Fruit fly (Drosophila melanogaster) whole organism, embryonic: ENCODE measurements around the gene CG7766.

Experiments used
- Antp ChIP-seq: fragments of 200-800 bp; sonication (Bioruptor generic); optimal IDR thresholded peaks from 3 replicates; lab custom pipeline; 2016; ENCODE audit warnings: missing biosample characterization, missing genetic modification characterization
- Asciz ChIP-seq: fragments of 200-800 bp; sonication (Bioruptor generic); optimal IDR thresholded peaks from 2 replicates; lab custom pipeline; 2017; ENCODE audit warnings: missing biosample characterization, mild to moderate bottlenecking, missing genetic modification characterization, missing genetic modification reagents
- B-H2 ChIP-seq: fragments of 200-800 bp; sonication (Bioruptor generic); optimal IDR thresholded peaks from 2 replicates; lab custom pipeline; 2018; ENCODE audit warnings: missing biosample characterization, mild to moderate bottlenecking, missing genetic modification characterization
- CG10366 ChIP-seq: fragments of 200-800 bp; sonication (Bioruptor generic); IDR thresholded peaks from 2 replicates; pipeline ENCODE4 v1.3.6; 2022; ENCODE audit warnings: missing biosample characterization, missing genetic modification characterization
- CG11504 ChIP-seq: fragments of 200-800 bp; sonication (Bioruptor generic); optimal IDR thresholded peaks from 3 replicates; lab custom pipeline; 2019; ENCODE audit warnings: missing biosample characterization, mild to moderate bottlenecking, missing genetic modification characterization, moderate library complexity
- CG14667 ChIP-seq: fragments of 200-800 bp; sonication (Bioruptor generic); IDR thresholded peaks from 2 replicates; pipeline ENCODE4 v1.3.6; 2022; ENCODE audit warnings: missing biosample characterization, missing genetic modification characterization
- CG15269 ChIP-seq: fragments of 200-800 bp; sonication (Bioruptor generic); optimal IDR thresholded peaks from 2 replicates; lab custom pipeline; 2018; ENCODE audit warnings: missing biosample characterization, mild to moderate bottlenecking, missing genetic modification characterization, moderate library complexity
- CG1529 ChIP-seq: fragments of 200-800 bp; sonication (Bioruptor generic); optimal IDR thresholded peaks from 3 replicates; lab custom pipeline; 2018; ENCODE audit warnings: missing biosample characterization, missing genetic modification characterization
- CG1603 ChIP-seq: fragments of 200-800 bp; sonication (Bioruptor generic); optimal IDR thresholded peaks from 2 replicates; lab custom pipeline; 2019; ENCODE audit warnings: missing biosample characterization, mild to moderate bottlenecking, missing genetic modification characterization, moderate library complexity
- CG18764 ChIP-seq: fragments of 200-800 bp; sonication (Bioruptor generic); optimal IDR thresholded peaks from 3 replicates; lab custom pipeline; 2016; ENCODE audit warnings: missing biosample characterization, missing genetic modification characterization
- CG2116 ChIP-seq: fragments of 200-800 bp; sonication (Bioruptor generic); optimal IDR thresholded peaks from 3 replicates; lab custom pipeline; 2018; ENCODE audit warnings: missing biosample characterization, mild to moderate bottlenecking, missing genetic modification characterization
- CG2875 ChIP-seq: fragments of 200-800 bp; sonication (Bioruptor generic); optimal IDR thresholded peaks from 2 replicates; lab custom pipeline; 2017; ENCODE audit warnings: missing biosample characterization, mild to moderate bottlenecking, missing genetic modification characterization, missing genetic modification reagents
- CG6689 ChIP-seq: fragments of 200-800 bp; sonication (Bioruptor generic); IDR thresholded peaks from 2 replicates; pipeline ENCODE4 v1.3.6; 2022; ENCODE audit warnings: missing biosample characterization, missing genetic modification characterization
- CG8388 ChIP-seq: fragments of 200-800 bp; sonication (Bioruptor generic); optimal IDR thresholded peaks from 2 replicates; lab custom pipeline; 2019; ENCODE audit warnings: missing biosample characterization, mild to moderate bottlenecking, missing genetic modification characterization, moderate library complexity
- CG9437 ChIP-seq: fragments of 200-800 bp; sonication (Bioruptor generic); optimal IDR thresholded peaks from 2 replicates; lab custom pipeline; 2018; ENCODE audit warnings: missing biosample characterization, mild to moderate bottlenecking, missing genetic modification characterization
- D19A ChIP-seq: fragments of 200-800 bp; optimal IDR thresholded peaks from 3 replicates; lab custom pipeline; 2019; ENCODE audit warnings: missing biosample characterization, mild to moderate bottlenecking, missing genetic modification characterization, moderate library complexity
- Dad ChIP-seq: fragments of 200-800 bp; sonication (Bioruptor generic); optimal IDR thresholded peaks from 3 replicates; lab custom pipeline; 2016; ENCODE audit warnings: missing biosample characterization, missing genetic modification characterization
- Dbx ChIP-seq: fragments of 200-800 bp; sonication (Bioruptor generic); IDR thresholded peaks from 3 replicates; pipeline ENCODE4 v1.3.6; 2022; ENCODE audit warnings: missing biosample characterization, missing genetic modification characterization
- Doc3 ChIP-seq: fragments of 200-800 bp; sonication (Bioruptor generic); IDR thresholded peaks from 3 replicates; pipeline ENCODE4 v1.3.6; 2022; ENCODE audit warnings: missing biosample characterization, missing genetic modification characterization; ENCODE audit not compliant: partially characterized antibody
- Dp ChIP-seq: fragments of 200-800 bp; sonication (Bioruptor generic); optimal IDR thresholded peaks from 2 replicates; lab custom pipeline; 2018; ENCODE audit warnings: missing biosample characterization, mild to moderate bottlenecking, missing genetic modification characterization, moderate library complexity
- Dref ChIP-seq: fragments of 200-800 bp; sonication (Bioruptor generic); IDR thresholded peaks from 2 replicates; pipeline ENCODE4 v1.3.6; 2022; ENCODE audit warnings: missing biosample characterization, missing genetic modification characterization
- Eip74EF ChIP-seq, 2 experiments: fragments of 200-800 bp in 1 of 2; fragments of >200 bp in 1 of 2; sonication (Bioruptor generic) in 1 of 2; optimal IDR thresholded peaks; 2 replicates each; lab custom pipeline; 2017 to 2019; ENCODE audit warnings: missing biosample characterization in 2 of 2, missing genetic modification characterization in 2 of 2, mild to moderate bottlenecking in 1 of 2, moderate library complexity in 1 of 2
- Ets65A ChIP-seq: fragments of 200-800 bp; sonication (Bioruptor generic); peaks from one replicate; lab custom pipeline; 2016; ENCODE audit warnings: missing biosample characterization, missing genetic modification characterization
- Gsc ChIP-seq: fragments of 200-800 bp; sonication (Bioruptor generic); IDR thresholded peaks from 2 replicates; pipeline ENCODE4 v1.3.6; 2022; ENCODE audit warnings: missing biosample characterization, missing genetic modification characterization
- Hand ChIP-seq: fragments of 200-800 bp; sonication (Bioruptor generic); optimal IDR thresholded peaks from 2 replicates; lab custom pipeline; 2017; ENCODE audit warnings: mild to moderate bottlenecking, missing biosample characterization, missing genetic modification reagents, missing genetic modification characterization
- Lim3 ChIP-seq: fragments of 200-800 bp; sonication (Bioruptor generic); IDR thresholded peaks from 2 replicates; pipeline ENCODE4 v1.3.6; 2022; ENCODE audit warnings: missing biosample characterization, missing genetic modification characterization
- Max ChIP-seq: fragments of 200-800 bp; sonication (Bioruptor generic); optimal IDR thresholded peaks from 2 replicates; lab custom pipeline; 2016; ENCODE audit warnings: missing biosample characterization, mild to moderate bottlenecking, missing genetic modification characterization
- Myb ChIP-seq: fragments of 200-800 bp; sonication (Bioruptor generic); optimal IDR thresholded peaks from 2 replicates; lab custom pipeline; 2016; ENCODE audit warnings: missing biosample characterization, missing genetic modification characterization
- NC2β ChIP-seq: fragments of 200-800 bp; sonication (Bioruptor generic); optimal IDR thresholded peaks from 2 replicates; lab custom pipeline; 2016; ENCODE audit warnings: missing biosample characterization, missing genetic modification characterization
- Oli ChIP-seq: fragments of 200-800 bp; sonication (Bioruptor generic); optimal IDR thresholded peaks from 2 replicates; lab custom pipeline; 2018; ENCODE audit warnings: missing biosample characterization, mild to moderate bottlenecking, missing genetic modification characterization, moderate library complexity
- Sox100B ChIP-seq: fragments of 200-800 bp; sonication (Bioruptor generic); optimal IDR thresholded peaks from 3 replicates; lab custom pipeline; 2018; ENCODE audit warnings: missing biosample characterization, mild to moderate bottlenecking, missing genetic modification characterization
- TFAM ChIP-seq: fragments of 200-800 bp; sonication (Bioruptor generic); optimal IDR thresholded peaks from 2 replicates; lab custom pipeline; 2017; ENCODE audit warnings: missing biosample characterization, missing genetic modification characterization, inconsistent platforms
- ci ChIP-seq: fragments of 200-800 bp; sonication (Bioruptor generic); IDR thresholded peaks from 3 replicates; pipeline ENCODE4 v1.3.6; 2022; ENCODE audit warnings: missing biosample characterization, missing genetic modification characterization
- danr ChIP-seq: fragments of 200-800 bp; sonication (Bioruptor generic); IDR thresholded peaks from 2 replicates; pipeline ENCODE4 v1.3.6; 2022; ENCODE audit warnings: missing biosample characterization, missing genetic modification characterization
- fd3F ChIP-seq: fragments of 200-800 bp; sonication (Bioruptor generic); optimal IDR thresholded peaks from 2 replicates; lab custom pipeline; 2018; ENCODE audit warnings: missing biosample characterization, mild to moderate bottlenecking, missing genetic modification characterization, moderate library complexity
- gem ChIP-seq: fragments of 200-800 bp; sonication (Bioruptor generic); optimal IDR thresholded peaks from 2 replicates; lab custom pipeline; 2019; ENCODE audit warnings: missing biosample characterization, mild to moderate bottlenecking, missing genetic modification characterization, moderate library complexity
- h ChIP-seq: fragments of >200 bp; optimal IDR thresholded peaks from 2 replicates; lab custom pipeline; 2017
- ind ChIP-seq: fragments of 200-800 bp; sonication (Bioruptor generic); optimal IDR thresholded peaks from 3 replicates; lab custom pipeline; 2016; ENCODE audit warnings: missing biosample characterization, missing genetic modification characterization
- kni ChIP-seq: fragments of 200-800 bp; sonication (Bioruptor generic); optimal IDR thresholded peaks from 3 replicates; lab custom pipeline; 2017; ENCODE audit warnings: mild to moderate bottlenecking, missing biosample characterization, missing genetic modification reagents, missing genetic modification characterization
- lab ChIP-seq: fragments of 200-800 bp; sonication (Bioruptor generic); optimal IDR thresholded peaks from 3 replicates; lab custom pipeline; 2017; ENCODE audit warnings: missing biosample characterization, missing genetic modification characterization, mild to moderate bottlenecking, moderate library complexity, missing genetic modification reagents
- luna ChIP-seq: fragments of 200-800 bp; sonication (Bioruptor generic); optimal IDR thresholded peaks from 2 replicates; lab custom pipeline; 2016; ENCODE audit warnings: missing biosample characterization, missing genetic modification characterization
- nom ChIP-seq: fragments of 200-800 bp; sonication (Bioruptor generic); optimal IDR thresholded peaks from 2 replicates; lab custom pipeline; 2017; ENCODE audit warnings: missing biosample characterization, missing genetic modification characterization, mild to moderate bottlenecking, moderate library complexity, missing genetic modification reagents
- onecut ChIP-seq: fragments of 200-800 bp; sonication (Bioruptor generic); IDR thresholded peaks from 2 replicates; pipeline ENCODE4 v1.3.6; 2022; ENCODE audit warnings: missing biosample characterization, missing genetic modification characterization
- run ChIP-seq: fragments of 200-800 bp; sonication (Bioruptor generic); optimal IDR thresholded peaks from 3 replicates; lab custom pipeline; 2018; ENCODE audit warnings: missing biosample characterization, mild to moderate bottlenecking, missing genetic modification characterization
- sqz ChIP-seq: fragments of 200-800 bp; sonication (Bioruptor generic); optimal IDR thresholded peaks from 3 replicates; lab custom pipeline; 2018; ENCODE audit warnings: missing biosample characterization, mild to moderate bottlenecking, missing genetic modification characterization
- tio ChIP-seq: fragments of 200-800 bp; sonication (Bioruptor generic); optimal IDR thresholded peaks from 2 replicates; lab custom pipeline; 2017; ENCODE audit warnings: missing biosample characterization, missing genetic modification characterization, inconsistent platforms
- tna ChIP-seq: fragments of 200-800 bp; sonication (Bioruptor generic); IDR thresholded peaks from 2 replicates; pipeline ENCODE4 v1.3.6; 2022; ENCODE audit warnings: missing biosample characterization, missing genetic modification characterization; ENCODE audit not compliant: partially characterized antibody
- usp ChIP-seq: fragments of >200 bp; optimal IDR thresholded peaks from 2 replicates; lab custom pipeline; 2017; ENCODE audit warnings: missing biosample characterization, missing genetic modification characterization
- vfl ChIP-seq: fragments of 200-800 bp; sonication (Bioruptor generic); optimal IDR thresholded peaks from 2 replicates; lab custom pipeline; 2016; ENCODE audit warnings: missing biosample characterization, missing genetic modification characterization
- zfh2 ChIP-seq: fragments of 200-800 bp; sonication (Bioruptor generic); optimal IDR thresholded peaks from 2 replicates; lab custom pipeline; 2016; ENCODE audit warnings: missing biosample characterization, missing genetic modification characterization

The CG7766 gene

DNA sequence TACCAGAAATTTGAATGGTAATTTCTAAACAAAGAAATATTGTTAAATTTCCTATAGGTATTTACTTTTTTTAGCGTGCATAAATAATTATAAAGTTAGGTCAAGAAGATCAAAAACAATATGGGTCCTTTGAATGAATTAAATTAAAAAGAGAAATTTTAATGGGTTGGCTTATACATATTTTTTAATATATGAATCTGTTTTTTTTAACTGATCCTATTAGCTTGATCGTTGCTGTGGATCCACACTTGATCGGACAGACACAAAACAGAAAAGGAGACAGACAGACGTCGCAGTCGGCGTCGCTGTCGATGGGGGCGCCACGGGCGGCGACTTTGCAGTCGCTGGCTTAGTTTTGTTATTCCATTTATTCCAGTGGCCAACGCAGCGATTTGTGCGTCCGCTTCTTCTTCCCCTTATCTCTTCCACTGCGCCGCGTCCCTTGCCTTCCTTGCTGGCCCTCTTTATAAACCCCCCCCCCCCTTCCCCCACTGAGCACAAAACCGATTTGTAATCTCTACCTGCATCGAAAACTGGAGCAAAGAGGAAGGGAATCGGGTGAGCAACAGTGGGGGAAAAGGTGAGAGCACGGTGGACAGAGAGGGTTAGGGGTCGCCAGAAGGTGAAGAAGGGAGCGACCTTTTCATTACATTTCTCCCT is 55.7 kb downstream of the CG7766 start (continued):
- no peak for TF ChIP-seq Gsc (GFP tag; lab: Robert Waterston, UW)
- no peak for TF ChIP-seq zfh2
- TF ChIP-seq kni (GFP tag; lab: Kevin White, UChicago): peak; percentile 100
- TF ChIP-seq Asciz (GFP tag; lab: Kevin White, UChicago): peak; percentile 60
- TF ChIP-seq Oli (tag; lab: Kevin White, UChicago): peak; percentile 82
- TF ChIP-seq nom (GFP tag; lab: Kevin White, UChicago): peak; percentile 71
- no peak for TF ChIP-seq Hand (GFP tag; lab: Kevin White, UChicago)
- TF ChIP-seq CG1529 (GFP tag; lab: Kevin White, UChicago): peak; percentile 73
- TF ChIP-seq tio (GFP tag; lab: Kevin White, UChicago): peak; percentile 1
- TF ChIP-seq vfl (GFP tag; lab: Kevin White, UChicago): no peak
- no peak for TF ChIP-seq Dbx (GFP tag; lab: Robert Waterston, UW)
- peak; percentile 16 for TF ChIP-seq Dad
- peak; percentile 92 for TF ChIP-seq Ets65A (GFP tag; lab: Kevin White, UChicago)
- no peak for TF ChIP-seq tna (GFP tag; lab: Robert Waterston, UW)
- TF ChIP-seq luna (GFP tag; lab: Kevin White, UChicago): no peak
- TF ChIP-seq CG14667: peak; percentile 30; the same call in 1 of the 2 replicates
- TF ChIP-seq Max (GFP tag; lab: Kevin White, UChicago): no peak
- TF ChIP-seq Doc3 (GFP tag; lab: Robert Waterston, UW): no peak
- peak; percentile 34 for TF ChIP-seq ind (GFP tag; lab: Kevin White, UChicago)
- TF ChIP-seq Myb (GFP tag; lab: Kevin White, UChicago): no peak
- TF ChIP-seq lab: peak; percentile 42
- peak; percentile 48; the same call in 1 of the 3 replicates for TF ChIP-seq ci (GFP tag; lab: Robert Waterston, UW)
- peak; percentile 49 for TF ChIP-seq onecut (GFP tag; lab: Robert Waterston, UW)
- peak; percentile 63 for TF ChIP-seq sqz (GFP tag; lab: Kevin White, UChicago)
- TF ChIP-seq Eip74EF (GFP tag; optimal IDR thresholded peaks at IDR 0.05; lab: Kevin White, UChicago): peak in 1 of 2 experiments; percentile 66
- no peak for TF ChIP-seq CG1603
- TF ChIP-seq CG6689 (GFP tag; lab: Robert Waterston, UW): peak; percentile 65
- peak; percentile 66 for TF ChIP-seq CG15269
- no peak for TF ChIP-seq fd3F
- no peak for TF ChIP-seq Dref (GFP tag; lab: Robert Waterston, UW)
- no peak for TF ChIP-seq B-H2
- peak; percentile 6 for TF ChIP-seq NC2β (GFP tag; lab: Kevin White, UChicago)
- peak; percentile 81 for TF ChIP-seq D19A (tag; lab: Kevin White, UChicago)
- TF ChIP-seq CG2875 (GFP tag; lab: Kevin White, UChicago): peak; percentile 70
- TF ChIP-seq usp: no peak
- no peak for TF ChIP-seq CG18764 (GFP tag; lab: Kevin White, UChicago)
- peak; percentile 84 for TF ChIP-seq CG11504 (tag; lab: Kevin White, UChicago)
- peak; percentile 3 for TF ChIP-seq Antp
- TF ChIP-seq Dp (GFP tag; lab: Kevin White, UChicago): no peak
- peak; percentile 12 for TF ChIP-seq CG2116
- TF ChIP-seq gem (tag; lab: Kevin White, UChicago): peak; percentile 88
- TF ChIP-seq TFAM (GFP tag; lab: Kevin White, UChicago): no peak
- TF ChIP-seq danr: no peak
- no peak for TF ChIP-seq h (lab: Kevin White, UChicago)
- TF ChIP-seq CG8388 (GFP tag; lab: Kevin White, UChicago): peak; percentile 80
- TF ChIP-seq run: peak; percentile 49
- TF ChIP-seq Sox100B (GFP tag; lab: Kevin White, UChicago): peak; percentile 74
- TF ChIP-seq Lim3 (GFP tag; lab: Robert Waterston, UW): no peak
- TF ChIP-seq CG10366 (GFP tag; lab: Robert Waterston, UW): no peak; the same call in 1 of the 2 replicates
- peak; percentile 59 for TF ChIP-seq CG9437 (GFP tag; lab: Kevin White, UChicago)
